Worm (Caenorhabditis elegans): ENCODE results near the gene F14H12.3.
A peak's percentile ranks its signal among the peaks of the same experiment; 100 is the strongest.

Gene F14H12.3

DNA sequence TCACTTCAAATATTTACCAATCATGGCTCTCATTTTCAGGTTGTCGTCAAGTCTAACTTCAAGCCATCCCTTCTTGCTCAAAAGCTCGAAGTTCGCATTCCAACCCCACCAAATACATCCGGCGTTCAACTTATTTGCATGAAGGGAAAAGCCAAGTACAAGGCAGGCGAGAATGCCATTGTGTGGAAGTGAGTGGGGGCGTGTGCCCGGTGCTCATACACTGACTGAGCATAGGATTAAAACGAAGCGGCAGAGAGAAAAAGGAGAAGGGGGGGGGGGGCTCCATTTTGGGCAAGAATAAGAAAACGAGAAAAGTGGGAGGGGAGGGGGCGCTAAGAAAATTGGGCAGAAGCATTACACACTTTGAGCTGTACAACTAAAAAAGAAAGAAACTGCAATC is 47.7 kb downstream of the F14H12.3 start:
- TF ChIP-seq unc-39 (tag; optimal IDR thresholded peaks at IDR 0.05) (no peak), ceh-43 (GFP tag; optimal IDR thresholded peaks at IDR 0.05) (no peak), lsy-2 (tag; optimal IDR thresholded peaks at IDR 0.05) (no peak), ces-1 (GFP tag; optimal IDR thresholded peaks at IDR 0.05) (peak; percentile 25), flh-1 (GFP tag; optimal IDR thresholded peaks at IDR 0.05) (no peak), mls-2 (tag; optimal IDR thresholded peaks at IDR 0.05) (peak; percentile 7), cnd-1 (tag; optimal IDR thresholded peaks at IDR 0.05) (no peak), nhr-76 (tag; optimal IDR thresholded peaks at IDR 0.05) (no peak), mep-1 (tag; optimal IDR thresholded peaks at IDR 0.05) (no peak), lin-32 (GFP tag; optimal IDR thresholded peaks at IDR 0.05) (no peak), ztf-11 (tag; optimal IDR thresholded peaks at IDR 0.05) (no peak)
